Fruit fly (Drosophila melanogaster): ENCODE results near the gene Gss1.
"Not testable (repeated sequence)": the region's sequence is repeated elsewhere in the genome, so short reads cannot be mapped to it uniquely, and the experiment has no call there.

The Gss1 gene

dm6 chrX:17884567-17884966, 4.8 kb upstream of the Gss1 start:
- TF ChIP-seq CG1620 (GFP tag; optimal IDR thresholded peaks at IDR 0.05) (no peak), Clk (GFP tag; optimal IDR thresholded peaks at IDR 0.05) (no peak), pad (GFP tag; optimal IDR thresholded peaks at IDR 0.05) (no peak), CG5204 (GFP tag; optimal IDR thresholded peaks at IDR 0.05) (no peak), tj (GFP tag; optimal IDR thresholded peaks at IDR 0.05) (no peak)

DNA sequence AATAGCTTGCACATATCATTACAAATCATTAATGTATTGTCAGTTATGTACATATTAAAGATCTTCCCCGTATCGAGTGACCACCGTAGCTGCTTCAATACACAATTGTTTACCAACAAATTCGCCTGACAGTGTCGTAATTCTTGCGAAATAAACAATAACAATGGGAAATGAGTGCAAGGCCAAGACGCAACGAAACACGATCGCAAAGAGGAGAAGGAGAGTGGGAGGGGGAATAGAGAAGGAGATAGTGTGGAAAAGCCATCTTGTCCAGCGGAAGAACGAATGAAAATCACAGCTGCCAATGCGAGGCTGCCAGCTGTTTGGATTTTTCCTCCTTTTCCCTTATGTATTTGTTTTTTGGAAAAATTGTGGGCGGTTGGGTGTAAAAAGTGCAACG, 4.1 kb upstream of the Gss1 start:
- TF ChIP-seq ovo (GFP tag; optimal IDR thresholded peaks at IDR 0.05) (no peak), CG11617 (GFP tag; optimal IDR thresholded peaks at IDR 0.05) (no peak), CG5204 (GFP tag; optimal IDR thresholded peaks at IDR 0.05) (no peak), CG7101 (tag; optimal IDR thresholded peaks at IDR 0.05) (no peak), tj (GFP tag; optimal IDR thresholded peaks at IDR 0.05) (peak; percentile 58), cnc (optimal IDR thresholded peaks at IDR 0.05) (no peak), CG1620 (GFP tag; optimal IDR thresholded peaks at IDR 0.05) (no peak), Crg-1 (GFP tag; optimal IDR thresholded peaks at IDR 0.05) (no peak), kay (GFP tag; ENCODE audit: borderline replicate concordance) (no peak), CG14711 (tag; optimal IDR thresholded peaks at IDR 0.05) (peak; percentile 75), CG33017 (tag; optimal IDR thresholded peaks at IDR 0.05) (no peak)

- TF ChIP-seq cnc (optimal IDR thresholded peaks at IDR 0.05) (no peak), pad (GFP tag; optimal IDR thresholded peaks at IDR 0.05) (no peak), CG5204 (GFP tag; optimal IDR thresholded peaks at IDR 0.05) (no peak), Mnt (GFP tag; optimal IDR thresholded peaks at IDR 0.05) (no peak), CG11617 (GFP tag; optimal IDR thresholded peaks at IDR 0.05) (no peak), Clk (GFP tag; optimal IDR thresholded peaks at IDR 0.05) (no peak), CG14711 (tag; optimal IDR thresholded peaks at IDR 0.05) (no peak)
These were observed 3.3 kb upstream of the Gss1 start for dm6 chrX:17886107-17886448.

dm6 chrX:17886449-17887207, 2.7 kb upstream of the Gss1 start:
- TF ChIP-seq cic (GFP tag; optimal IDR thresholded peaks at IDR 0.05) (no peak), pad (GFP tag; optimal IDR thresholded peaks at IDR 0.05) (peak; percentile 38), tj (GFP tag; optimal IDR thresholded peaks at IDR 0.05) (peak; percentile 37), Mnt (GFP tag; optimal IDR thresholded peaks at IDR 0.05) (peak; percentile 75), bab1 (GFP tag; optimal IDR thresholded peaks at IDR 0.05) (no peak), CG11617 (GFP tag; optimal IDR thresholded peaks at IDR 0.05) (peak; percentile 38)

dm6 chrX:17887208-17887627, 2.1 kb upstream of the Gss1 start, which contains the start of gene mnb:
mnb (minus strand) TSS chrX:17887222.
- TF ChIP-seq toe (GFP tag; optimal IDR thresholded peaks at IDR 0.05): peak; percentile 42
- peak; percentile 78 for TF ChIP-seq CG1620 (GFP tag; optimal IDR thresholded peaks at IDR 0.05)
- TF ChIP-seq bab1 (GFP tag; optimal IDR thresholded peaks at IDR 0.05): peak; percentile 25
- peak; percentile 17 for TF ChIP-seq CG11617 (GFP tag; optimal IDR thresholded peaks at IDR 0.05)
- no peak for TF ChIP-seq CG7045 (GFP tag; optimal IDR thresholded peaks at IDR 0.05)
- TF ChIP-seq CG33017 (tag; optimal IDR thresholded peaks at IDR 0.05): no peak
- TF ChIP-seq CG5204 (GFP tag; optimal IDR thresholded peaks at IDR 0.05): peak; percentile 58
- TF ChIP-seq CG14711 (tag; optimal IDR thresholded peaks at IDR 0.05): no peak
- peak; percentile 8 for TF ChIP-seq Mnt (GFP tag; optimal IDR thresholded peaks at IDR 0.05)
- no peak for TF ChIP-seq CG12768 (GFP tag; optimal IDR thresholded peaks at IDR 0.05)
- peak; percentile 60 for TF ChIP-seq Hr96 (GFP tag; optimal IDR thresholded peaks at IDR 0.05)

dm6 chrX:17887877-17888276, 1.5 kb upstream of the Gss1 start, which contains the start of gene CG6788:
CG6788 (plus strand) TSS chrX:17888177.
- TF ChIP-seq CG11617 (GFP tag; optimal IDR thresholded peaks at IDR 0.05): no peak
- no peak for TF ChIP-seq Hr96 (GFP tag; optimal IDR thresholded peaks at IDR 0.05)
- TF ChIP-seq Clk (GFP tag; optimal IDR thresholded peaks at IDR 0.05): no peak
- no peak for TF ChIP-seq Mnt (GFP tag; optimal IDR thresholded peaks at IDR 0.05)
- no peak for TF ChIP-seq ovo (GFP tag; optimal IDR thresholded peaks at IDR 0.05)
- TF ChIP-seq toe (GFP tag; optimal IDR thresholded peaks at IDR 0.05): no peak
- no peak for TF ChIP-seq kay (GFP tag; ENCODE audit: borderline replicate concordance)
- TF ChIP-seq CG5204 (GFP tag; optimal IDR thresholded peaks at IDR 0.05): no peak
- TF ChIP-seq CG7045 (GFP tag; optimal IDR thresholded peaks at IDR 0.05): no peak

DNA sequence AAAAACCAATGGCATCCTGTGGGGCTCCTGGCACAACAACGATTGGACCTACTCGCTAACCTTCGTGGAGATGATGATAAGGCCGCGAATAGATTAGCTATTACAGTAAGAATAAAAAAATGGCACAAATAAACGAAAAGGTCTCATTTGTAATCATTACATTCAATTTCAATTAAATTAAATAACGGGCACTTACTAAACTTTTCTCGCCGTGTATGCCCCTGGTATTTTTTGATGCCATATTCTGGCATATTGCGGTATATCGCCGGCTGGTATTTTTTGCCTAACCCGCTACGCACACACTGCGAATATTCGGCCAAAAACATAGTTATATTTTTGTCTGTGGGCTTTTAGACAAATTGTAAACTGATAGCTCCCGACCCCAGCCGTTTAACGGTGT, 10.1 kb downstream of the Gss1 start, which contains the start of gene Gss2:
Gene Gss2, plus strand, starts transcription at position 301 of the 400 bp plus-strand sequence.
- TF ChIP-seq cnc (optimal IDR thresholded peaks at IDR 0.05); CG1620 (GFP tag; optimal IDR thresholded peaks at IDR 0.05); Crg-1 (GFP tag; optimal IDR thresholded peaks at IDR 0.05): not testable (repeated sequence)

Measured in whole organism, adult.